Fruit fly (Drosophila melanogaster) whole organism, wandering third instar larva: ENCODE data around the gene Rbf2.

ENCODE experiments used
- Abd-B ChIP-seq: fragments of >200 bp; optimal IDR thresholded peaks from 2 replicates; lab custom pipeline; 2017; ENCODE audit warnings: missing biosample characterization, missing genetic modification characterization
- CG32264 ChIP-seq: fragments of 200-800 bp; sonication (Bioruptor generic); optimal IDR thresholded peaks from 2 replicates; lab custom pipeline; 2016; ENCODE audit warnings: missing biosample characterization, missing genetic modification characterization
- CG9705 ChIP-seq: fragments of 200-800 bp; sonication (Bioruptor generic); optimal IDR thresholded peaks from 2 replicates; lab custom pipeline; 2018; ENCODE audit warnings: missing biosample characterization, mild to moderate bottlenecking, missing genetic modification characterization
- CrebA ChIP-seq: fragments of 200-800 bp; sonication (Bioruptor generic); optimal IDR thresholded peaks from 2 replicates; lab custom pipeline; 2016; ENCODE audit warnings: missing biosample characterization, mild to moderate bottlenecking, missing genetic modification characterization, borderline replicate concordance
- Dfd ChIP-seq: fragments of >200 bp; optimal IDR thresholded peaks from 2 replicates; lab custom pipeline; 2017; ENCODE audit warnings: missing biosample characterization, missing genetic modification characterization
- GATAd ChIP-seq: sonication (Bioruptor generic); optimal IDR thresholded peaks from 2 replicates; lab custom pipeline; 2016; ENCODE audit warnings: missing biosample characterization, missing genetic modification characterization
- HLH106 ChIP-seq: fragments of 200-800 bp; optimal IDR thresholded peaks from 3 replicates; lab custom pipeline; 2019; ENCODE audit warnings: missing biosample characterization, mild to moderate bottlenecking, missing genetic modification characterization, moderate library complexity
- Hnf4 ChIP-seq: fragments of 200-800 bp; sonication (Bioruptor generic); optimal IDR thresholded peaks from 2 replicates; lab custom pipeline; 2016; ENCODE audit warnings: missing biosample characterization, mild to moderate bottlenecking, missing genetic modification characterization
- Hr78 ChIP-seq: fragments of >200 bp; optimal IDR thresholded peaks from 2 replicates; lab custom pipeline; 2017; ENCODE audit warnings: missing biosample characterization, missing genetic modification characterization
- Hr83 ChIP-seq: fragments of 200-300 bp; sonication (Bioruptor generic); optimal IDR thresholded peaks from 2 replicates; lab custom pipeline; 2016; ENCODE audit warnings: missing biosample characterization, mild to moderate bottlenecking, missing genetic modification characterization, moderate library complexity; ENCODE audit not compliant: poor library complexity, severe bottlenecking
- Jra ChIP-seq: sonication (Bioruptor generic); optimal IDR thresholded peaks from 2 replicates; lab custom pipeline; 2016; ENCODE audit warnings: missing biosample characterization, missing genetic modification characterization
- Mio ChIP-seq: sonication (Bioruptor generic); optimal IDR thresholded peaks from 2 replicates; lab custom pipeline; 2016; ENCODE audit warnings: missing biosample characterization, missing genetic modification characterization
- Myc ChIP-seq: fragments of >200 bp; optimal IDR thresholded peaks from 2 replicates; lab custom pipeline; 2017
- N ChIP-seq: fragments of >200 bp; optimal IDR thresholded peaks from 2 replicates; lab custom pipeline; 2018; ENCODE audit warnings: missing biosample characterization, missing external identifiers, missing genetic modification characterization
- OdsH ChIP-seq: fragments of 200-800 bp; sonication (Bioruptor generic); optimal IDR thresholded peaks from 2 replicates; lab custom pipeline; 2016; ENCODE audit warnings: missing biosample characterization, mild to moderate bottlenecking, missing genetic modification characterization
- Sp1 ChIP-seq: fragments of 200-800 bp; sonication (Bioruptor generic); optimal IDR thresholded peaks from 3 replicates; lab custom pipeline; 2019; ENCODE audit warnings: missing biosample characterization, mild to moderate bottlenecking, missing genetic modification characterization, moderate library complexity
- Vsx2 ChIP-seq: fragments of 200-300, 225-300 bp; sonication (Bioruptor generic); optimal IDR thresholded peaks from 2 replicates; lab custom pipeline; 2018; ENCODE audit warnings: missing biosample characterization, missing genetic modification characterization; ENCODE audit not compliant: partially characterized antibody
- br ChIP-seq: fragments of 200-800 bp; sonication (Bioruptor generic); optimal IDR thresholded peaks from 2 replicates; lab custom pipeline; 2016; ENCODE audit warnings: missing biosample characterization, missing genetic modification characterization
- dl ChIP-seq, 2 experiments: fragments of 175-275, 200-275 bp in 1 of 2; fragments of 200-275 bp in 1 of 2; sonication (Bioruptor generic); optimal IDR thresholded peaks; lab custom pipeline; 2018; ENCODE audit warnings: mild to moderate bottlenecking in 2 of 2, missing biosample characterization in 2 of 2, missing genetic modification characterization in 2 of 2, moderate library complexity in 2 of 2; ENCODE audit not compliant: partially characterized antibody in 2 of 2, insufficient read depth in 1 of 2
- dmrt93B ChIP-seq: fragments of 200-800 bp; sonication (Bioruptor generic); optimal IDR thresholded peaks from 2 replicates; lab custom pipeline; 2018; ENCODE audit warnings: missing biosample characterization, mild to moderate bottlenecking, missing genetic modification characterization
- dsf ChIP-seq: sonication (Bioruptor generic); optimal IDR thresholded peaks from 2 replicates; lab custom pipeline; 2016; ENCODE audit warnings: missing biosample characterization, missing genetic modification characterization, borderline replicate concordance
- ey ChIP-seq: fragments of 200-800 bp; sonication (Bioruptor generic); optimal IDR thresholded peaks from 2 replicates; lab custom pipeline; 2016; ENCODE audit warnings: missing biosample characterization, missing genetic modification characterization
- foxo ChIP-seq, 2 experiments: fragments of 200-800 bp; sonication (Bioruptor generic); optimal IDR thresholded peaks; 2 replicates in 1 of 2; 3 replicates in 1 of 2; lab custom pipeline; 2016 to 2017; ENCODE audit warnings: missing biosample characterization in 2 of 2, missing genetic modification characterization in 2 of 2
- fru ChIP-seq: fragments of 200-800 bp; sonication (Bioruptor generic); optimal IDR thresholded peaks from 3 replicates; lab custom pipeline; 2016; ENCODE audit warnings: missing biosample characterization, mild to moderate bottlenecking, missing genetic modification characterization
- h ChIP-seq: fragments of 200-800 bp; sonication (Bioruptor generic); optimal IDR thresholded peaks from 3 replicates; lab custom pipeline; 2016; ENCODE audit warnings: missing biosample characterization, mild to moderate bottlenecking, missing genetic modification characterization
- jim ChIP-seq: fragments of 175-275, 200-325 bp; sonication (Bioruptor generic); optimal IDR thresholded peaks from 2 replicates; lab custom pipeline; 2016; ENCODE audit warnings: missing biosample characterization, mild to moderate bottlenecking, missing genetic modification characterization
- lola ChIP-seq: fragments of >200 bp; optimal IDR thresholded peaks from 2 replicates; lab custom pipeline; 2017; ENCODE audit warnings: missing biosample characterization, missing genetic modification characterization
- psq ChIP-seq: fragments of 200-800 bp; sonication (Bioruptor generic); optimal IDR thresholded peaks from 3 replicates; lab custom pipeline; 2017; ENCODE audit warnings: missing biosample characterization, mild to moderate bottlenecking, missing genetic modification characterization, moderate library complexity
- rgr ChIP-seq: fragments of 200-800 bp; sonication (Bioruptor generic); optimal IDR thresholded peaks from 3 replicates; lab custom pipeline; 2016; ENCODE audit warnings: missing biosample characterization, mild to moderate bottlenecking, missing genetic modification characterization
- sage ChIP-seq: fragments of 200-800 bp; sonication (Bioruptor generic); optimal IDR thresholded peaks from 2 replicates; lab custom pipeline; 2016; ENCODE audit warnings: missing biosample characterization, mild to moderate bottlenecking, missing genetic modification characterization
- tai ChIP-seq: sonication (Bioruptor generic); optimal IDR thresholded peaks from 2 replicates; lab custom pipeline; 2016; ENCODE audit warnings: missing biosample characterization, missing genetic modification characterization
- usp ChIP-seq: fragments of >200 bp; optimal IDR thresholded peaks from 2 replicates; lab custom pipeline; 2017; ENCODE audit warnings: missing biosample characterization, missing genetic modification characterization
- woc ChIP-seq: sonication (Bioruptor generic); optimal IDR thresholded peaks from 2 replicates; lab custom pipeline; 2016; ENCODE audit warnings: missing biosample characterization, mild to moderate bottlenecking, missing genetic modification characterization

Rbf2 gene

dm6 chr3R:15928127-15928526 lies 37.1 kb upstream of the Rbf2 start:
- no peak for TF ChIP-seq psq (GFP tag; lab: Kevin White, UChicago)
- TF ChIP-seq Myc (lab: Kevin White, UChicago), result no peak
- no peak for TF ChIP-seq fru (GFP tag; lab: Kevin White, UChicago)
- no peak for TF ChIP-seq Hr83 (GFP tag; lab: Kevin White, UChicago)
- no peak for TF ChIP-seq jim (GFP tag; lab: Kevin White, UChicago)
- no peak for TF ChIP-seq CG9705

dm6 chr3R:15930050-15930449 lies 35.2 kb upstream of the Rbf2 start:
- TF ChIP-seq h, result no peak
- no peak for TF ChIP-seq CG32264 (GFP tag; lab: Kevin White, UChicago)
- no peak for TF ChIP-seq ey (GFP tag; lab: Kevin White, UChicago)
- no peak for TF ChIP-seq jim (GFP tag; lab: Kevin White, UChicago)
- no peak for TF ChIP-seq lola (GFP tag; lab: Kevin White, UChicago)
- TF ChIP-seq dl (GFP tag; optimal IDR thresholded peaks at IDR 0.05; lab: Kevin White, UChicago; ENCODE audit: insufficient read depth in 1 of 2, partially characterized antibody in 2 of 2), result no peak
- no peak for TF ChIP-seq usp
- TF ChIP-seq Myc (lab: Kevin White, UChicago), result no peak
- TF ChIP-seq tai (GFP tag; lab: Kevin White, UChicago), result no peak
- TF ChIP-seq OdsH (GFP tag; lab: Kevin White, UChicago), result no peak
- TF ChIP-seq CrebA (GFP tag; lab: Kevin White, UChicago), result no peak
- no peak for TF ChIP-seq dmrt93B (GFP tag; lab: Kevin White, UChicago)
- no peak for TF ChIP-seq GATAd (GFP tag; lab: Kevin White, UChicago)
- no peak for TF ChIP-seq Hnf4 (GFP tag; lab: Kevin White, UChicago)
- no peak for TF ChIP-seq Hr78 (GFP tag; lab: Kevin White, UChicago)

DNA sequence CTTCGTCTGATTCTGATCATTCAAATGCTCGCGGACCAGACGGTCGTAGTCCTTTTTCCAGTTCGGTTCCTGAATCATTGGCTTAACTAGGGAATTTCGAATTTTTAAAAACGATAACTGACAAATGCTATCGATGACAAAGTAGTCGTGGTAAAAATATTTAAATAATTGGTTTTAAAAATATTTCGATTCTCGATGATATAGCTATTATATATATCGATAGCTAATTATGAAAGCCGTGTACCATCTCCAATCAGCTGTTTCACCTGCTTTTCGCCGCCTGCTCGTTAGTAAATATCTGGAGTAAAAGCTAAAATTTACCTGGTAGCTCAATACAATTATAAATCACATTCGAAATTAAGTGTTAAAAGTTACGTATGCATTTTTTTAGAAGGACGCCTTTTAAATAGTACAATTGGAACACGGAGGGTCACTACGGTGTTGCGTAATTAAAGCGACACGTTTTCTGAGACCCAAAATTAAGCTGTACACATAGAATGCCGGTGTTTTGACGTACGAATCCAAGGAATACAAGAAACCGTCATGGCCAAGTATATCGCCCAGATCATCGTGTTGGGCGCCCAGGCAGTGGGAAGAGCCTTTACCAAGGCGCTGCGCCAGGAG lies 31.5 kb upstream of the Rbf2 start, which contains the start of the genes CG5478 and blp:
Gene CG5478, minus strand, starts transcription at position 126 of the 624 bp plus-strand sequence.
Gene blp, plus strand, starts transcription at position 239 of the 624 bp plus-strand sequence.
- TF ChIP-seq Vsx2 (GFP tag; lab: Kevin White, UChicago) (peak; percentile 87), dl (GFP tag; optimal IDR thresholded peaks at IDR 0.05; lab: Kevin White, UChicago; ENCODE audit: insufficient read depth in 1 of 2, partially characterized antibody in 2 of 2) (no peak), sage (peak; percentile 34)

DNA sequence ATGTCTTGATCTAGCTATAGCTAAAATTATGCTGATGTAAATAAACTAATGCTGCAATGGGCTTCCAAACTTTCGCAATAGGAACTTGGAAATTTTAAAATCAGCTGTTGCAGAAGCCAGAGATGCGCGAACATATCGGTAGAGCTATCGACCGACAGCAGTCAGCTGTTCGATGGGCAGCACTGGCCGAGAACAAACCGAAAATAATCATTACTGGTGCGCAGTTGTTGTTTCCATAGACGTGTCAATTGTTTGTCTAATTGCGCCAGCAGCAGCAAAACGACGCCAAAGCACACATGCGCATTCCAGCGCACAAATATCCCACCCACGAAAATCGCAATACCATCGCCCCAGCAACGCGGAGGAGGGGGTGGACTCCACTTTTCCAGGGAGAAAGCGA lies 30.3 kb upstream of the Rbf2 start, which contains the start of gene Sap47:
Gene Sap47, plus strand, starts transcription at position 149 of the 400 bp plus-strand sequence.
- TF ChIP-seq psq (GFP tag; lab: Kevin White, UChicago) (no peak), Vsx2 (GFP tag; lab: Kevin White, UChicago) (peak; percentile 55), Mio (no peak), rgr (GFP tag; lab: Kevin White, UChicago) (peak; percentile 27), dsf (GFP tag; lab: Kevin White, UChicago) (no peak), Sp1 (GFP tag; lab: Kevin White, UChicago) (no peak), sage (peak; percentile 11), lola (GFP tag; lab: Kevin White, UChicago) (no peak), Hr78 (GFP tag; lab: Kevin White, UChicago) (no peak), CrebA (GFP tag; lab: Kevin White, UChicago) (no peak), GATAd (GFP tag; lab: Kevin White, UChicago) (no peak), N (GFP tag; lab: Kevin White, UChicago) (no peak), Myc (lab: Kevin White, UChicago) (no peak), Dfd (GFP tag; lab: Kevin White, UChicago) (no peak), foxo (GFP tag; optimal IDR thresholded peaks at IDR 0.05; lab: Kevin White, UChicago) (no peak), h (no peak)
- TF ChIP-seq, all 38 proteins: peak for 3

DNA sequence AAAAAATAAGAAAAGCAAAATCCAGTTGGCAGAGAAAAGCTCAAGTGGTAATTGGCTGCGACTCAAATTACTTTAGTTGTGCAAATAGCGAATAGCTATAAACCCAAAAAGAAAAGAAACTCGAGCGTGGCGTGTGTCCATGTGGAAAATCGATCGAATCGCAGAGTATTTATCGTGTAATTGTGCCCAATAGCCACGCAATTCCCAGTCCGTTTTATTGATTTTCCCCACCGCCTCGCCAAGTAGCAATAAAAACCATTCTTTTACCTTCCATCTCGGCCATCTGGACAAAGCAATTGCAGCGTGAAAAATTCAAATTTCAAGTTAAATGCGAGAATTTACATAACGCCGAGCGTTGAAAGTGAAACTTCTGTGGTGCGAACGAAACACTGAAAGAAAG lies 29.7 kb upstream of the Rbf2 start:
- no peak for TF ChIP-seq Dfd (GFP tag; lab: Kevin White, UChicago)
- TF ChIP-seq tai (GFP tag; lab: Kevin White, UChicago), result no peak
- no peak for TF ChIP-seq br (GFP tag; lab: Kevin White, UChicago)
- no peak for TF ChIP-seq fru (GFP tag; lab: Kevin White, UChicago)
- no peak for TF ChIP-seq foxo (GFP tag; optimal IDR thresholded peaks at IDR 0.05; lab: Kevin White, UChicago)
- no peak for TF ChIP-seq HLH106 (tag; lab: Kevin White, UChicago)
- no peak for TF ChIP-seq rgr (GFP tag; lab: Kevin White, UChicago)
- no peak for TF ChIP-seq Jra (GFP tag; lab: Kevin White, UChicago)
- no peak for TF ChIP-seq Hnf4 (GFP tag; lab: Kevin White, UChicago)
- no peak for TF ChIP-seq woc
- no peak for TF ChIP-seq psq (GFP tag; lab: Kevin White, UChicago)
- TF ChIP-seq N (GFP tag; lab: Kevin White, UChicago), result no peak
- no peak for TF ChIP-seq Sp1 (GFP tag; lab: Kevin White, UChicago)
- no peak for TF ChIP-seq Hr83 (GFP tag; lab: Kevin White, UChicago)
- no peak for TF ChIP-seq dmrt93B (GFP tag; lab: Kevin White, UChicago)
- TF ChIP-seq Abd-B (GFP tag; lab: Kevin White, UChicago), result no peak
